Worm (Caenorhabditis elegans) whole organism, mixed stage, embryonic: ENCODE measurements around the gene T13A10.2.

ENCODE experiments used
- elt-3 ChIP-seq: fragments of 150-350 bp; optimal IDR thresholded peaks from 2 replicates; lab custom pipeline; 2014; ENCODE audit warnings: missing biosample characterization, missing genetic modification characterization
- lin-32 ChIP-seq: fragments of 200-800 bp; sonication (Bioruptor generic); optimal IDR thresholded peaks from 2 replicates; lab custom pipeline; 2018; ENCODE audit warnings: mild to moderate bottlenecking, missing genetic modification characterization, missing compliant biosample characterization
- nhr-12 ChIP-seq: fragments of 150-350 bp; optimal IDR thresholded peaks from 2 replicates; lab custom pipeline; 2014; ENCODE audit warnings: missing biosample characterization, missing genetic modification characterization
- nhr-237 ChIP-seq: fragments of 150-350 bp; optimal IDR thresholded peaks from 2 replicates; lab custom pipeline; 2014; ENCODE audit warnings: missing biosample characterization, missing genetic modification characterization
- nhr-28 ChIP-seq: fragments of 150-350 bp; optimal IDR thresholded peaks from 2 replicates; lab custom pipeline; 2014; ENCODE audit warnings: missing biosample characterization, missing genetic modification characterization
- nhr-76 ChIP-seq: sonication (generic microtip); optimal IDR thresholded peaks from 2 replicates; lab custom pipeline; 2017; ENCODE audit warnings: missing biosample characterization, missing genetic modification characterization
- sptf-1 ChIP-seq: sonication (generic microtip); optimal IDR thresholded peaks from 2 replicates; lab custom pipeline; 2017; ENCODE audit warnings: mild to moderate bottlenecking, missing genetic modification characterization, moderate library complexity, missing compliant biosample characterization
- unc-39 ChIP-seq: fragments of 150-350 bp; optimal IDR thresholded peaks from 2 replicates; lab custom pipeline; 2014; ENCODE audit warnings: missing biosample characterization, missing genetic modification characterization
- unc-62 ChIP-seq: fragments of 150-350 bp; optimal IDR thresholded peaks from 2 replicates; lab custom pipeline; 2014; ENCODE audit warnings: missing biosample characterization, missing genetic modification reagents, missing genetic modification characterization
- zip-8 ChIP-seq: fragments of 150-350 bp; optimal IDR thresholded peaks from 2 replicates; lab custom pipeline; 2014; ENCODE audit warnings: missing biosample characterization, missing genetic modification characterization
- ztf-11 ChIP-seq: fragments of 150-350 bp; optimal IDR thresholded peaks from 2 replicates; lab custom pipeline; 2014; ENCODE audit warnings: missing biosample characterization, missing genetic modification characterization

DNA sequence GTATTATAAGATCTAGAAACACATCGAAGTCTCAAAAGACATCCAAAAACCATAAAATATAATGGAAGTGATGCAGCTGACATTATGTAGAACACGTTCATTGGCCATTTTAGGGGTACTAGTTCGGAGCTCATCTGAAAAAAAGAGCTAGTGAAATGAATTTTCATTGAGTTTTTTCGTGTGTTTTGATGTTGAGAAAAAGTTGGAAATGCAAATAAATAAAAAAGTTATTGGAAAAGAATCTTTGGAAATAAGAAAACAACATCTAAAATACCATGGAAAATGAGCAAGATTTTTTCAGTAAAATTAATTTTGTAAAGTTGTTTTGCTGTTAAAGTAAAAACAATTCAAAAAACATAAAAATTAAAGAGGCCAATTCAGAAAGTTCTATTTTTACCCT, 37.6 kb downstream of the T13A10.2 start, which contains the start of gene srv-24:
- TF ChIP-seq lin-32 (GFP tag; lab: Kevin White, UChicago) (no peak), zip-8 (tag; lab: Kevin White, UChicago) (no peak), unc-39 (tag; lab: Kevin White, UChicago) (no peak), nhr-12 (tag; lab: Kevin White, UChicago) (no peak), unc-62 (GFP tag; lab: Kevin White, UChicago) (no peak), nhr-237 (tag; lab: Kevin White, UChicago) (no peak), sptf-1 (tag; lab: Kevin White, UChicago) (no peak), elt-3 (no peak), ztf-11 (tag; lab: Kevin White, UChicago) (no peak), nhr-76 (tag; lab: Kevin White, UChicago) (no peak), nhr-28 (tag; lab: Kevin White, UChicago) (no peak)
